Worm (Caenorhabditis elegans) whole organism, early embryonic: Measurements from ENCODE around the gene T10B9.9.
"Not testable (repeated sequence)": the region's sequence is repeated elsewhere in the genome, so short reads cannot be mapped to it uniquely, and the experiment has no call there.

ENCODE experiments used
- F13C5.2 ChIP-seq: sonication (generic microtip); optimal IDR thresholded peaks from 2 replicates; lab custom pipeline; 2017; ENCODE audit warnings: mild to moderate bottlenecking, missing genetic modification characterization, inconsistent platforms, missing compliant biosample characterization
- ama-1 ChIP-seq: fragments of 150-350 bp; optimal IDR thresholded peaks from 2 replicates; lab custom pipeline; 2014
- tra-4 ChIP-seq: sonication (generic microtip); optimal IDR thresholded peaks from 2 replicates; lab custom pipeline; 2017; ENCODE audit warnings: missing genetic modification characterization, missing compliant biosample characterization

DNA sequence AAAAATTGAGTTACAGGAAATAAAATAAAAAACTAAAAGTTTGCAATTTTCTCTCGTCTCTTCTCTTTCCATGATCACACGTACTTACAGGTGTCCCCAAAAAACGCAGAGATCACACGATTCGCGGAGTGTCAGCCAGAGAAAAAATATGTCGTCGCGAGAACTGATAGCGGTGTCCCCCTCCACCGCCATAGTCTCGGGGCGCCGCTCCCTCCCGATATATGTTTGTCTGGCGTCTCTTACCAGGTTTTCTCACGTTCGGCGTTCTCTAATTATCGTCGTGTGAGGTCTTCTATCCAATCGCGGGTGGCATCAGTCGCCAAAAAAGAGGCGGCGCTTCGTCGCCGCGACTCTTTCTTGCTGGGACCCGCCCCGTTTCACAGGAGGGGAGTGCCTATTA lies 43.9 kb downstream of the T10B9.9 start, which contains the start of gene mab-3:
- TF ChIP-seq tra-4; F13C5.2 (tag; lab: Kevin White, UChicago); ama-1 (lab: Kevin White, UChicago): not testable (repeated sequence)
